Fruit fly (Drosophila melanogaster): ENCODE measurements around the gene CG18404.

CG18404 gene

dm6 chr3R:30248565-30248964 lies 4.4 kb upstream of the CG18404 start (continued):
- no peak for TF ChIP-seq Asciz (GFP tag; optimal IDR thresholded peaks at IDR 0.05)

dm6 chr3R:30249283-30249682 lies 3.7 kb upstream of the CG18404 start, which contains the start of gene CG34299:
Gene CG34299 (plus strand): TSS chr3R:30249583.
- TF ChIP-seq CG1792 (GFP tag; optimal IDR thresholded peaks at IDR 0.05) (no peak), CG32772 (GFP tag; IDR thresholded peaks at IDR 0.05) (no peak), CG11456 (GFP tag; IDR thresholded peaks at IDR 0.05) (0 out of 3 replicates have a peak, but pooled peaks have one; percentile 8), Doc3 (GFP tag; IDR thresholded peaks at IDR 0.05; ENCODE audit: partially characterized antibody) (no peak), bowl (GFP tag; IDR thresholded peaks at IDR 0.05) (no peak)

dm6 chr3R:30250496-30250978 lies 2.4 kb upstream of the CG18404 start, which contains the start of gene CG9682:
Gene CG9682 (plus strand): TSS chr3R:30250928.
- TF ChIP-seq btn (GFP tag; optimal IDR thresholded peaks at IDR 0.05) (no peak), Doc3 (GFP tag; IDR thresholded peaks at IDR 0.05; ENCODE audit: partially characterized antibody) (no peak), ind (GFP tag; optimal IDR thresholded peaks at IDR 0.05) (no peak), zf30C (GFP tag; optimal IDR thresholded peaks at IDR 0.05) (no peak), CG11247 (GFP tag; IDR thresholded peaks at IDR 0.05) (no peak), grn (GFP tag; optimal IDR thresholded peaks at IDR 0.05) (peak; percentile 47), CG15696 (tag; optimal IDR thresholded peaks at IDR 0.05) (no peak), sug (tag; optimal IDR thresholded peaks at IDR 0.05) (peak; percentile 53), usp (GFP tag; optimal IDR thresholded peaks at IDR 0.05) (no peak), tll (GFP tag; optimal IDR thresholded peaks at IDR 0.05) (no peak), lab (GFP tag; optimal IDR thresholded peaks at IDR 0.05) (peak; percentile 46), Awh (GFP tag; IDR thresholded peaks at IDR 0.05) (no peak), CG2116 (GFP tag; optimal IDR thresholded peaks at IDR 0.05) (no peak), CG14014 (GFP tag; IDR thresholded peaks at IDR 0.05) (no peak), CG4617 (GFP tag; optimal IDR thresholded peaks at IDR 0.05; ENCODE audit: borderline replicate concordance) (no peak), Gsc (GFP tag; IDR thresholded peaks at IDR 0.05) (no peak), sd (tag; optimal IDR thresholded peaks at IDR 0.05) (peak; percentile 2), al (GFP tag; IDR thresholded peaks at IDR 0.05) (no peak), NfI (GFP tag; optimal IDR thresholded peaks at IDR 0.05) (no peak), CG9215 (GFP tag; IDR thresholded peaks at IDR 0.05) (no peak), CG8765 (GFP tag; IDR thresholded peaks at IDR 0.05) (no peak), exex (tag; optimal IDR thresholded peaks at IDR 0.05) (peak; percentile 57), CG16813 (GFP tag; IDR thresholded peaks at IDR 0.05; ENCODE audit: partially characterized antibody) (no peak), Adf1 (GFP tag; IDR thresholded peaks at IDR 0.05) (no peak), CG11723 (GFP tag; optimal IDR thresholded peaks at IDR 0.05) (no peak), CG12071 (GFP tag; optimal IDR thresholded peaks at IDR 0.05) (no peak), PHDP (tag; optimal IDR thresholded peaks at IDR 0.05) (no peak), lilli (GFP tag; optimal IDR thresholded peaks at IDR 0.05) (no peak), CG13287 (GFP tag; IDR thresholded peaks at IDR 0.05; ENCODE audit: partially characterized antibody) (no peak)

DNA sequence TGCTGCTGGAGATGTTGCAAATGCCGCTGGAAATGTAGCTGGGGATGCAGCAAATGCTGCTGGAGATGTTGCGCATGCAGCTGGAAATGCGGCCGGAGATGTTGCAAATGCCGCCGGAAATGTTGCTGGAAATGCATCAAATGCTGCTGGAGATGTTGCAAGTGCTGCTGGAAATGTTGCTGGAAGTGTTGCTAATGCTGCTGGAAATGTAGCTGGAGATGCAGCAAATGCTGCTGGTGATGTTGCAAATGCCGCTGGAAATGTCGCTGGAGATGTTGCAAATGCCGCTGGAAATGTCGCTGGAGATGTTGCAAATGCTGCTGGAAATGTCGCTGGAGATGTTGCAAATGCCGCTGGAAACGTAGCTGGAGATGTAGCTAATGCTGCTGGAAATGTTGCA lies 665 bp upstream of the CG18404 start:
- TF ChIP-seq Elba2 (GFP tag; optimal IDR thresholded peaks at IDR 0.05): no peak
- peak; percentile 75 for TF ChIP-seq CG1529 (GFP tag; optimal IDR thresholded peaks at IDR 0.05)
- no peak for TF ChIP-seq stwl (tag; optimal IDR thresholded peaks at IDR 0.05)
- no peak for TF ChIP-seq chm (GFP tag; IDR thresholded peaks at IDR 0.05)
- no peak for TF ChIP-seq chinmo (GFP tag; IDR thresholded peaks at IDR 0.05; ENCODE audit: partially characterized antibody)
- no peak for TF ChIP-seq nerfin-1 (tag; optimal IDR thresholded peaks at IDR 0.05)
- TF ChIP-seq zen2 (GFP tag; IDR thresholded peaks at IDR 0.05; ENCODE audit: partially characterized antibody): no peak
- TF ChIP-seq wdn (GFP tag; IDR thresholded peaks at IDR 0.05): no peak
- TF ChIP-seq CG11504 (tag; optimal IDR thresholded peaks at IDR 0.05): peak; percentile 94

All from whole organism, embryonic.